Fruit fly (Drosophila melanogaster): ENCODE results near the gene poe.

The poe gene

DNA sequence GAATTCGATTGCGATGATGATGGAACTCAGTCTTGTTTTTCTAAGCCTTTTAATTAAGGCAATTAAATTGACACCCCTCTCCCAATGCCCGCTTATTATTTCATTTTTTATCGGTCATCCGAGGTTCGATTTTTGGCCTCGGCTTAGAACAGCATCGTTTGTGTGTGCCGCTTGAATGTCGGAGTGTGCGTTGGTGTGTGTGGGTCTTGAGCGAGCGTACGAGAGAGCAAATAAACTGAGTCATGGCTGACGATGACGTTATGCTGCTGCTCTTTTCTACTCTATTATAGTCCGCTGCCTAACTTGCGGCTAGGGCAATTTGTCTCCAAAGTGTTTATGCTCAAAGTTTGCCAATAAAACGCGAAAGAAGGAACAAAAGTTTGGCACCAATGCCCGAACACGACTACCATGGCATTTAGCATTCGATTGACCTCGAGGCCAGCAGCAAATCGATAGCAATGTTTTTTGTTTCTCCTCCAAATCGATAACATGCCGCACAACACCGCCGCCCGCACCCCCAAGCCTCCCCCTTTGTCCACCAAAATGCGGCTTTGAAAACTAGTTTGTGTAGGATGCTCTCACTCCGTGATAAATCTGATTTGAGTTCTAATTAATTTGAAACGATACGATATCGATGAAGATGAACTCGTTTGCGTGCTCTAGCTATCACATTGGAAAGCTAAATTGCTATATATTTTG lies 14.2 kb upstream of the poe start (continued):
- TF ChIP-seq abd-A (tag; optimal IDR thresholded peaks at IDR 0.05) (peak; percentile 46), Fer1 (GFP tag; optimal IDR thresholded peaks at IDR 0.05) (no peak), ranshi (GFP tag; IDR thresholded peaks at IDR 0.05) (no peak), en (GFP tag; optimal IDR thresholded peaks at IDR 0.05) (no peak), HLH54F (GFP tag; optimal IDR thresholded peaks at IDR 0.05) (no peak), HLH4C (GFP tag; IDR thresholded peaks at IDR 0.05; ENCODE audit: partially characterized antibody) (peak; percentile 39; the same call in 2 of the 3 replicates), CG14710 (tag; optimal IDR thresholded peaks at IDR 0.05) (no peak), MBD-R2 (GFP tag; IDR thresholded peaks at IDR 0.05) (peak; percentile 24; the same call in 1 of the 2 replicates), CG30431 (GFP tag; optimal IDR thresholded peaks at IDR 0.05) (no peak), CG12744 (GFP tag; optimal IDR thresholded peaks at IDR 0.05) (no peak), lbe (GFP tag; optimal IDR thresholded peaks at IDR 0.05) (no peak), Mes4 (GFP tag; optimal IDR thresholded peaks at IDR 0.05) (no peak), Rfx (GFP tag; IDR thresholded peaks at IDR 0.05) (no peak), cg (GFP tag; optimal IDR thresholded peaks at IDR 0.05) (peak; percentile 54), CG4360 (GFP tag; IDR thresholded peaks at IDR 0.05) (no peak), lab (GFP tag; optimal IDR thresholded peaks at IDR 0.05) (no peak), Myb (GFP tag; optimal IDR thresholded peaks at IDR 0.05) (no peak), CG10274 (GFP tag; optimal IDR thresholded peaks at IDR 0.05) (no peak), unpg (GFP tag; optimal IDR thresholded peaks at IDR 0.05) (no peak), CG9932 (GFP tag; IDR thresholded peaks at IDR 0.05) (0 out of 2 replicates have a peak, but pooled peaks have one; percentile 10), CG4282 (GFP tag; optimal IDR thresholded peaks at IDR 0.05) (no peak), sob (GFP tag; IDR thresholded peaks at IDR 0.05) (peak; percentile 33; the same call in 1 of the 2 replicates), Sox100B (GFP tag; optimal IDR thresholded peaks at IDR 0.05) (no peak), onecut (GFP tag; IDR thresholded peaks at IDR 0.05) (peak; percentile 78), CG18476 (GFP tag; optimal IDR thresholded peaks at IDR 0.05) (no peak), sd (tag; optimal IDR thresholded peaks at IDR 0.05) (no peak), HHEX (GFP tag; optimal IDR thresholded peaks at IDR 0.05) (no peak), stc (GFP tag; IDR thresholded peaks at IDR 0.05) (no peak), bbx (GFP tag; IDR thresholded peaks at IDR 0.05; ENCODE audit: partially characterized antibody) (no peak), tio (GFP tag; optimal IDR thresholded peaks at IDR 0.05) (no peak), CG11398 (GFP tag; optimal IDR thresholded peaks at IDR 0.05) (no peak), Opbp (GFP tag; IDR thresholded peaks at IDR 0.05; ENCODE audit: partially characterized antibody) (0 out of 3 replicates have a peak, but pooled peaks have one; percentile 18), CG17385 (GFP tag; optimal IDR thresholded peaks at IDR 0.05) (no peak), CG12236 (GFP tag; optimal IDR thresholded peaks at IDR 0.05) (no peak), chinmo (GFP tag; IDR thresholded peaks at IDR 0.05; ENCODE audit: partially characterized antibody) (0 out of 4 replicates have a peak, but pooled peaks have one; percentile 60), CHES-1-like (GFP tag; optimal IDR thresholded peaks at IDR 0.05) (no peak), CG7839 (tag; optimal IDR thresholded peaks at IDR 0.05) (no peak), CG34224 (GFP tag; IDR thresholded peaks at IDR 0.05; ENCODE audit: partially characterized antibody) (0 out of 3 replicates have a peak, but pooled peaks have one; percentile 14), BEAF-32 (GFP tag; optimal IDR thresholded peaks at IDR 0.05) (no peak), so (GFP tag; IDR thresholded peaks at IDR 0.05) (no peak), CG1832 (GFP tag; optimal IDR thresholded peaks at IDR 0.05) (no peak), ATbp (GFP tag; optimal IDR thresholded peaks at IDR 0.05) (no peak), NFAT (GFP tag; IDR thresholded peaks at IDR 0.05) (no peak), Nf-YB (GFP tag; optimal IDR thresholded peaks at IDR 0.05) (no peak), CG2120 (GFP tag; optimal IDR thresholded peaks at IDR 0.05) (no peak), Ada2b (GFP tag; IDR thresholded peaks at IDR 0.05) (no peak), Trl (optimal IDR thresholded peaks at IDR 0.05) (peak; percentile 8 to 52), Trl (GFP tag; optimal IDR thresholded peaks at IDR 0.05) (no peak), CG10209 (GFP tag; optimal IDR thresholded peaks at IDR 0.05) (no peak)
